Fruit fly (Drosophila melanogaster) whole organism, wandering third instar larva: Measurements from ENCODE around the gene CG4949.

Source experiments
- Abd-B ChIP-seq: fragments of >200 bp; optimal IDR thresholded peaks from 2 replicates; lab custom pipeline; 2017; ENCODE audit warnings: missing biosample characterization, missing genetic modification characterization
- Sp1 ChIP-seq: fragments of 200-800 bp; sonication (Bioruptor generic); optimal IDR thresholded peaks from 3 replicates; lab custom pipeline; 2019; ENCODE audit warnings: missing biosample characterization, mild to moderate bottlenecking, missing genetic modification characterization, moderate library complexity
- dsf ChIP-seq: sonication (Bioruptor generic); optimal IDR thresholded peaks from 2 replicates; lab custom pipeline; 2016; ENCODE audit warnings: missing biosample characterization, missing genetic modification characterization, borderline replicate concordance
- psq ChIP-seq: fragments of 200-800 bp; sonication (Bioruptor generic); optimal IDR thresholded peaks from 3 replicates; lab custom pipeline; 2017; ENCODE audit warnings: missing biosample characterization, mild to moderate bottlenecking, missing genetic modification characterization, moderate library complexity

DNA sequence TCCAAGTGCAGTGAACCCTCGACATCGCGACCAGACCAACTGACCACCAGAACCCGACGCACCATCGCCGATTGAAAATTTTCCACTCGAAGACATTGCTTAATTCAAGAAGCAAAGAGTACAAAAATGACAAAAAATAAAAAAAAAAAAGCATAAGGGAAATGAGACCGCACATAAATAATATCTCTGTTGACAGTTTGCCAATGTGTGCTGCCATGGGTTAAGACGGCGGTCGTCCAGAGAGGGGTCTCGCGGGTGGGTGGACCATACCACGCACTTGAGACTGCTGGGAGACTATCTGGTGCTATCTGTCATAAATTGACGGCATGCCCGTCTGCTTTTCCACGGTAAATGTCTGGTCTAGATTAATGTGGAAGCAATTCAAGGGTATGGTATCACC, 14.8 kb downstream of the CG4949 start:
- TF ChIP-seq Sp1 (GFP tag; lab: Kevin White, UChicago) (no peak), psq (GFP tag; lab: Kevin White, UChicago) (no peak), dsf (GFP tag; lab: Kevin White, UChicago) (no peak), Abd-B (no peak)
